Fruit fly (Drosophila melanogaster): ENCODE results near the gene Pfdn5.

The Pfdn5 gene

DNA sequence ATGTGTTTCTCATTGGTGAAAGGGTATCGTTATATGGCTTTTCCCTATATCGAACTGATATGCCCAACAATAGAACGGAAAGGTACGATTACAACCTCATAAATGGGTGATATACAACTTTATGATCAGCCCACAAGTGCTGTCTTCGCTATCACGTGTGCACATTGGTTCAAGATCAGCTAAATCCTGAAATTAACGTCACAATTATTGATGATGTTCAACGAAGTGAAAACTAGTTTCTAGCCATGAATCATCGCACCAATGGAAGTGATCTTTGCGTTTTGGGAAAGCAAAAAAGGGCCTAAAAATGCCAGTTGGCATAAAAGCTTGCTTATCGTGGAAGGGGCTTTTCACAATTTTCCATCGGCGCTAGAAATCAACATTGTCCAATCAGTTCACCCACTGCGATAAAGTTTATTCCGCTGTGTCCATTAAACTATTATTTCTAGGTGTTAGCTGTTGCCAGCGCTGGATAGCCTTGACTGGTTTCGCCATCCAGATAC lies 22.2 kb upstream of the Pfdn5 start, which contains the start of gene CG7054:
Gene CG7054 (plus strand): TSS at position 375 of the 503 bp plus-strand sequence.
- TF ChIP-seq CG7556 (GFP tag; optimal IDR thresholded peaks at IDR 0.05) (peak; percentile 29), CG13296 (GFP tag; optimal IDR thresholded peaks at IDR 0.05) (peak; percentile 45), ci (GFP tag; IDR thresholded peaks at IDR 0.05) (peak; percentile 42; the same call in 1 of the 3 replicates), CG18476 (GFP tag; optimal IDR thresholded peaks at IDR 0.05) (peak; percentile 70), pzg (GFP tag; optimal IDR thresholded peaks at IDR 0.05) (peak; percentile 16), Nf-YB (GFP tag; optimal IDR thresholded peaks at IDR 0.05) (peak; percentile 29), Ada2b (GFP tag; IDR thresholded peaks at IDR 0.05) (no peak), mirr (GFP tag; optimal IDR thresholded peaks at IDR 0.05) (peak; percentile 76), CG11695 (GFP tag; IDR thresholded peaks at IDR 0.05) (0 out of 3 replicates have a peak, but pooled peaks have one; percentile 24), Eip74EF (GFP tag; optimal IDR thresholded peaks at IDR 0.05) (peak in 1 of 2 experiments; percentile 43), MESR4 (GFP tag; optimal IDR thresholded peaks at IDR 0.05) (no peak), CG1603 (tag; optimal IDR thresholded peaks at IDR 0.05) (peak; percentile 32), HLHmδ (GFP tag; optimal IDR thresholded peaks at IDR 0.05) (no peak), Hmr (GFP tag; optimal IDR thresholded peaks at IDR 0.05) (peak; percentile 74), bcd (GFP tag; optimal IDR thresholded peaks at IDR 0.05) (no peak), BtbVII (GFP tag; optimal IDR thresholded peaks at IDR 0.05) (peak; percentile 47), Fer3 (tag; optimal IDR thresholded peaks at IDR 0.05) (peak; percentile 45), odd (GFP tag; optimal IDR thresholded peaks at IDR 0.05) (peak; percentile 42), CG7839 (tag; optimal IDR thresholded peaks at IDR 0.05) (peak; percentile 53), B-H1 (GFP tag; IDR thresholded peaks at IDR 0.05) (no peak), nau (GFP tag; optimal IDR thresholded peaks at IDR 0.05) (no peak), ATbp (GFP tag; optimal IDR thresholded peaks at IDR 0.05) (peak; percentile 32), shn (GFP tag; optimal IDR thresholded peaks at IDR 0.05) (peak; percentile 32), Xbp1 (GFP tag; optimal IDR thresholded peaks at IDR 0.05) (peak; percentile 10), CG14014 (GFP tag; IDR thresholded peaks at IDR 0.05) (peak; percentile 26; the same call in 1 of the 2 replicates), row (GFP tag; IDR thresholded peaks at IDR 0.05) (peak; percentile 47; the same call in 2 of the 3 replicates), CG10274 (GFP tag; optimal IDR thresholded peaks at IDR 0.05) (peak; percentile 84), sug (tag; optimal IDR thresholded peaks at IDR 0.05) (peak; percentile 81), CG17361 (GFP tag; IDR thresholded peaks at IDR 0.05) (peak; percentile 35; the same call in 2 of the 3 replicates), CG1233 (GFP tag; optimal IDR thresholded peaks at IDR 0.05) (peak; percentile 13), CG17385 (GFP tag; optimal IDR thresholded peaks at IDR 0.05) (peak; percentile 20), pita (GFP tag; optimal IDR thresholded peaks at IDR 0.05) (no peak), CG6765 (GFP tag; optimal IDR thresholded peaks at IDR 0.05) (peak; percentile 31), CG6854 (GFP tag; optimal IDR thresholded peaks at IDR 0.05) (peak; percentile 17), Nf-YC (tag; optimal IDR thresholded peaks at IDR 0.05) (peak; percentile 3), sens (GFP tag) (peak; percentile 13), Atf6 (GFP tag; IDR thresholded peaks at IDR 0.05) (peak; percentile 42; the same call in 1 of the 2 replicates), Dp (GFP tag; optimal IDR thresholded peaks at IDR 0.05) (peak; percentile 15), tap (tag; optimal IDR thresholded peaks at IDR 0.05) (peak; percentile 30), CG12071 (GFP tag; optimal IDR thresholded peaks at IDR 0.05) (peak; percentile 64), zf30C (GFP tag; optimal IDR thresholded peaks at IDR 0.05) (no peak), CG1832 (GFP tag; optimal IDR thresholded peaks at IDR 0.05) (no peak), Meics (GFP tag; optimal IDR thresholded peaks at IDR 0.05) (peak; percentile 36), dati (GFP tag; IDR thresholded peaks at IDR 0.05) (no peak), Dbx (GFP tag; IDR thresholded peaks at IDR 0.05) (0 out of 3 replicates have a peak, but pooled peaks have one; percentile 23), CG34376 (GFP tag; optimal IDR thresholded peaks at IDR 0.05) (peak; percentile 91), Rfx (GFP tag; IDR thresholded peaks at IDR 0.05) (peak; percentile 17; the same call in 1 of the 2 replicates), unpg (GFP tag; optimal IDR thresholded peaks at IDR 0.05) (peak; percentile 22), sob (GFP tag; IDR thresholded peaks at IDR 0.05) (peak; percentile 22; the same call in 1 of the 2 replicates)

Data from whole organism, embryonic.